Worm (Caenorhabditis elegans) whole organism, L4 larva: ENCODE results near the gene C50B6.1.
A peak's percentile ranks its signal among the peaks of the same experiment; 100 is the strongest.

Experiments used
- D1046.2 ChIP-seq: fragments of 200-800 bp; sonication (Bioruptor generic); IDR thresholded peaks from 2 replicates; pipeline ENCODE4 v1.3.6; 2022; ENCODE audit warnings: missing genetic modification characterization, missing compliant biosample characterization
- F26F4.8 ChIP-seq: fragments of 200-800 bp; sonication (Bioruptor generic); conservative IDR thresholded peaks from 2 replicates; pipeline ENCODE4 v1.3.6; 2022; ENCODE audit warnings: missing genetic modification characterization, missing compliant biosample characterization
- R02D3.7 ChIP-seq: fragments of 150-350 bp; sonication (generic microtip); optimal IDR thresholded peaks from 3 replicates; lab custom pipeline; 2014; ENCODE audit warnings: missing biosample characterization, missing genetic modification characterization
- aha-1 ChIP-seq: fragments of 150-350 bp; peaks from one replicate; lab custom pipeline; 2014; ENCODE audit warnings: missing biosample characterization, missing genetic modification characterization
- ceh-82 ChIP-seq: sonication (generic microtip); optimal IDR thresholded peaks from 2 replicates; lab custom pipeline; 2017; ENCODE audit warnings: missing biosample characterization, missing genetic modification characterization
- cey-2 ChIP-seq: sonication (generic microtip); optimal IDR thresholded peaks from 3 replicates; lab custom pipeline; 2017; ENCODE audit warnings: missing genetic modification characterization, mild to moderate bottlenecking, missing compliant biosample characterization, antibody characterized with exemption, borderline replicate concordance; ENCODE audit not compliant: insufficient read depth
- ctbp-1 ChIP-seq: fragments of 200-800 bp; sonication (Bioruptor generic); IDR thresholded peaks from 2 replicates; pipeline ENCODE4 v1.3.6; 2022; ENCODE audit warnings: missing genetic modification reagents, missing genetic modification characterization, missing compliant biosample characterization
- daf-12 ChIP-seq: fragments of 150-350 bp; optimal IDR thresholded peaks from 2 replicates; lab custom pipeline; 2014; ENCODE audit warnings: missing biosample characterization, missing genetic modification reagents, missing genetic modification characterization
- daf-16 ChIP-seq, 3 experiments: sonication (generic microtip); optimal IDR thresholded peaks; 2 replicates each; lab custom pipeline; 2016 to 2017; ENCODE audit warnings: missing genetic modification characterization in 3 of 3, missing genetic modification reagents in 3 of 3, mild to moderate bottlenecking in 2 of 3, missing compliant biosample characterization in 2 of 3, missing biosample characterization in 1 of 3, moderate library complexity in 1 of 3
- daf-19 ChIP-seq: fragments of 200-800 bp; sonication (Bioruptor generic); conservative IDR thresholded peaks from 2 replicates; pipeline ENCODE4 v1.3.6; 2022; ENCODE audit warnings: missing genetic modification characterization, missing compliant biosample characterization
- daf-8 ChIP-seq: fragments of 200-800 bp; sonication (Bioruptor generic); IDR thresholded peaks from 2 replicates; pipeline ENCODE4 v1.3.6; 2022; ENCODE audit warnings: missing genetic modification characterization, missing compliant biosample characterization
- dmd-8 ChIP-seq: fragments of 200-800 bp; sonication (Bioruptor generic); IDR thresholded peaks from 2 replicates; pipeline ENCODE4 v1.3.6; 2022; ENCODE audit warnings: missing genetic modification characterization, missing compliant biosample characterization
- dmd-9 ChIP-seq: fragments of 200-800 bp; sonication (Bioruptor generic); IDR thresholded peaks from 2 replicates; pipeline ENCODE4 v1.3.6; 2022; ENCODE audit warnings: missing genetic modification reagents, missing genetic modification characterization, missing compliant biosample characterization
- duxl-1 ChIP-seq: sonication (generic microtip); optimal IDR thresholded peaks from 2 replicates; lab custom pipeline; 2016; ENCODE audit warnings: mild to moderate bottlenecking, missing genetic modification characterization, moderate library complexity, missing compliant biosample characterization; ENCODE audit not compliant: poor library complexity
- hlh-11 ChIP-seq: fragments of 200-800 bp; sonication (Bioruptor generic); optimal IDR thresholded peaks from 2 replicates; lab custom pipeline; 2018; ENCODE audit warnings: mild to moderate bottlenecking, missing genetic modification characterization, missing compliant biosample characterization
- hmg-1.1 ChIP-seq: fragments of 200-800 bp; sonication (Bioruptor generic); IDR thresholded peaks from 2 replicates; pipeline ENCODE4 v1.3.6; 2022; ENCODE audit warnings: missing genetic modification reagents, missing genetic modification characterization, missing compliant biosample characterization
- lim-7 ChIP-seq: fragments of 200-800 bp; sonication (Bioruptor generic); IDR thresholded peaks from 2 replicates; pipeline ENCODE4 v1.3.6; 2022; ENCODE audit warnings: missing genetic modification characterization, missing compliant biosample characterization
- lin-1 ChIP-seq: fragments of 200-800 bp; sonication (Bioruptor generic); IDR thresholded peaks from 2 replicates; pipeline ENCODE4 v1.3.6; 2022; ENCODE audit warnings: missing genetic modification reagents, missing genetic modification characterization, missing compliant biosample characterization
- lin-13 ChIP-seq: fragments of 150-350 bp; optimal IDR thresholded peaks from 2 replicates; lab custom pipeline; 2014; ENCODE audit warnings: missing biosample characterization, missing genetic modification reagents, missing genetic modification characterization
- lin-15B ChIP-seq: fragments of 150-350 bp; sonication (generic microtip); optimal IDR thresholded peaks from 3 replicates; lab custom pipeline; 2014; ENCODE audit warnings: missing biosample characterization, missing genetic modification characterization
- lin-29 ChIP-seq: fragments of 200-800 bp; sonication (Bioruptor generic); IDR thresholded peaks from 2 replicates; pipeline ENCODE4 v1.3.6; 2022; ENCODE audit warnings: missing genetic modification reagents, missing genetic modification characterization, missing compliant biosample characterization
- lin-38 ChIP-seq: fragments of 200-800 bp; sonication (Bioruptor generic); IDR thresholded peaks from 2 replicates; pipeline ENCODE4 v1.3.6; 2022; ENCODE audit warnings: missing genetic modification reagents, missing genetic modification characterization, missing compliant biosample characterization
- lir-3 ChIP-seq: sonication (generic microtip); optimal IDR thresholded peaks from 2 replicates; lab custom pipeline; 2016; ENCODE audit warnings: mild to moderate bottlenecking, missing genetic modification characterization, missing compliant biosample characterization
- madf-5 ChIP-seq, 2 experiments: fragments of 200-800 bp; sonication (Bioruptor generic); IDR thresholded peaks; 2 replicates each; pipeline ENCODE4 v1.3.6; 2022; ENCODE audit warnings: missing compliant biosample characterization in 2 of 2, missing genetic modification characterization in 2 of 2
- mxl-3 ChIP-seq: fragments of 200-800 bp; sonication (Bioruptor generic); optimal IDR thresholded peaks from 2 replicates; lab custom pipeline; 2018; ENCODE audit warnings: mild to moderate bottlenecking, missing genetic modification characterization, missing compliant biosample characterization
- nhr-10 ChIP-seq: fragments of 150-350 bp; optimal IDR thresholded peaks from 2 replicates; lab custom pipeline; 2014; ENCODE audit warnings: missing biosample characterization, missing genetic modification characterization
- nhr-28 ChIP-seq: fragments of 150-350 bp; optimal IDR thresholded peaks from 2 replicates; lab custom pipeline; 2014; ENCODE audit warnings: missing biosample characterization, missing genetic modification characterization
- nhr-42 ChIP-seq: fragments of 200-800 bp; sonication (Bioruptor generic); IDR thresholded peaks from 2 replicates; pipeline ENCODE4 v1.3.6; 2022; ENCODE audit warnings: missing genetic modification characterization, missing compliant biosample characterization
- nhr-6 ChIP-seq: fragments of 150-350 bp; optimal IDR thresholded peaks from 2 replicates; lab custom pipeline; 2014; ENCODE audit warnings: missing biosample characterization, missing genetic modification characterization
- saeg-2 ChIP-seq: fragments of 200-800 bp; sonication (Bioruptor generic); IDR thresholded peaks from 2 replicates; pipeline ENCODE4 v1.3.6; 2022; ENCODE audit warnings: missing genetic modification reagents, missing genetic modification characterization, missing compliant biosample characterization
- set-16 ChIP-seq: fragments of 200-800 bp; sonication (Bioruptor generic); IDR thresholded peaks from 2 replicates; pipeline ENCODE4 v1.3.6; 2022; ENCODE audit warnings: missing genetic modification reagents, missing genetic modification characterization, missing compliant biosample characterization
- snpc-1.2 ChIP-seq: fragments of 200-800 bp; sonication (Bioruptor generic); IDR thresholded peaks from 2 replicates; pipeline ENCODE4 v1.3.6; 2022; ENCODE audit warnings: missing genetic modification reagents, missing genetic modification characterization, missing compliant biosample characterization
- snpc-4 ChIP-seq: fragments of 150-350 bp; optimal IDR thresholded peaks from 2 replicates; lab custom pipeline; 2014; ENCODE audit warnings: missing biosample characterization, missing genetic modification characterization
- spr-1 ChIP-seq: sonication (generic microtip); optimal IDR thresholded peaks from 2 replicates; lab custom pipeline; 2016; ENCODE audit warnings: mild to moderate bottlenecking, missing genetic modification characterization, missing compliant biosample characterization
- spr-3 ChIP-seq: fragments of 200-800 bp; sonication (Bioruptor generic); optimal IDR thresholded peaks from 2 replicates; lab custom pipeline; 2018; ENCODE audit warnings: mild to moderate bottlenecking, missing genetic modification characterization, missing compliant biosample characterization
- tag-97 ChIP-seq: fragments of 200-800 bp; sonication (Bioruptor generic); IDR thresholded peaks from 2 replicates; pipeline ENCODE4 v1.3.6; 2022; ENCODE audit warnings: missing genetic modification characterization, missing compliant biosample characterization
- unc-62 ChIP-seq, 3 experiments: fragments of 150-350 bp in 1 of 3; sonication (generic microtip); optimal IDR thresholded peaks in 2 of 3; peaks in 1 of 3; 1 replicate in 1 of 3; 2 replicates in 2 of 3; lab custom pipeline; 2014 to 2017; ENCODE audit warnings: missing biosample characterization in 3 of 3, missing genetic modification characterization in 3 of 3, missing genetic modification reagents in 3 of 3, missing genotype in 1 of 3
- zip-11 ChIP-seq: fragments of 200-800 bp; sonication (Bioruptor generic); IDR thresholded peaks from 2 replicates; pipeline ENCODE4 v1.3.6; 2022; ENCODE audit warnings: missing genetic modification characterization, missing compliant biosample characterization

C50B6.1 gene

DNA sequence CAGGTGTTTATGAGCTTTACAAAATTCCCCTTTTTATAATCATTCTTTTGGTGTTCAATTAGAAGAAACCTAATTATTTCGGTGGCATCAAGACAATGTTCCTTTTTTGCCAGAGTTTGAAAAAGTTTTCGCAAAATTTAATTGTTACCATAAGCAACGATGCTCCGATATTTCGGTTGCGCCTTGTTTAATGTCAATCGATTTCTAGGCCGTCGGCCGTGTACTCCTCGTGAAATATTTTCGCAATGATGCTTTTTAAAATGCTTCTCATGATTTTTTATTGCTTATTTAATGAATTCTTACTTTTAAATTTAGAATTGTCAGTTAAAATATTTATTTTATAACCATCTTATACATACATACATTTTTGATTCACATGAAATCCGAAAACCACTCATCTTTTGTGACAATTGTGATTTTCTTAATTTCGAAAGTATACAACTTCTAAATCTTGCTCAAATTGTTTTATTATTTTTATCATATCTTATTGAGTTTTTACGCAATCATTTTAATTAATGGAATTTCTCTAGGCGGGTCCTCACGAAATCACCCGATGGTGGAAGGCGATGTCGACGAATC, 4.4 kb downstream of the C50B6.1 start, which contains the start of gene C50B6.3 (continued):
- no peak for TF ChIP-seq lin-13
- TF ChIP-seq lin-15B (tag; lab: Kevin White, UChicago) = peak; percentile 56
- peak; percentile 83 for TF ChIP-seq duxl-1
- no peak for TF ChIP-seq lir-3
- TF ChIP-seq dmd-9 (GFP tag; lab: Robert Waterston, UW) = peak; percentile 67; the same call in 1 of the 2 replicates
- no peak for TF ChIP-seq saeg-2 (GFP tag; lab: Robert Waterston, UW)
- TF ChIP-seq dmd-8 (GFP tag; lab: Robert Waterston, UW) = no peak
- TF ChIP-seq hmg-1.1 (GFP tag; lab: Robert Waterston, UW) = peak; percentile 36; the same call in 1 of the 2 replicates
- TF ChIP-seq nhr-28 (tag; lab: Kevin White, UChicago) = peak; percentile 20
- TF ChIP-seq D1046.2 (GFP tag; lab: Robert Waterston, UW) = no peak
- TF ChIP-seq tag-97 (GFP tag; lab: Robert Waterston, UW) = no peak
- TF ChIP-seq zip-11 = no peak
- TF ChIP-seq daf-8 (GFP tag; lab: Robert Waterston, UW) = no peak
- no peak for TF ChIP-seq daf-12 (tag; lab: Kevin White, UChicago)
- TF ChIP-seq lin-29 (GFP tag; lab: Robert Waterston, UW) = no peak

DNA sequence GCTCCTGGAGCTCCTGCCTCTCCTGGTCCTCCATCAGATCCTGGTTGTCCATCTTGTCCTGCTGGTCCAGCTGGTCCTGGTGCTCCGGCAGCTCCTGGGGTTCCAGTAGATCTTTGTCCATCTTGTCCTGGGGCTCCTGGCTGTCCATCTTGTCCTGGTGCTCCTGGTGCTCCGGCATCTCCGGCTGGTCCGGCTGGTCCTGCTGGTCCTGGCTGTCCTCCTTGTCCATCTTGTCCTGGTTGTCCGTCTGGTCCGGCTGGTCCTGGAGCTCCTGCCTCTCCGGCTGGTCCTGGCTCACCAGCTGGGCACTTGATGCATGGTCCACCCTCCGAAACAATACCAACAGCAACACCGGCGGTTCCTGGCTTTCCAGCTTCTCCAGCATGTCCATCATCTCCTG, 8.5 kb downstream of the C50B6.1 start:
- TF ChIP-seq madf-5 (GFP tag; IDR thresholded peaks at IDR 0.05; lab: Robert Waterston, UW) (0 out of 4 replicates have a peak, but pooled peaks of 1 of the 2 experiments have one; percentile 7), dmd-8 (GFP tag; lab: Robert Waterston, UW) (0 out of 2 replicates have a peak, but pooled peaks have one; percentile 10), set-16 (GFP tag; lab: Robert Waterston, UW) (peak; percentile 98)

DNA sequence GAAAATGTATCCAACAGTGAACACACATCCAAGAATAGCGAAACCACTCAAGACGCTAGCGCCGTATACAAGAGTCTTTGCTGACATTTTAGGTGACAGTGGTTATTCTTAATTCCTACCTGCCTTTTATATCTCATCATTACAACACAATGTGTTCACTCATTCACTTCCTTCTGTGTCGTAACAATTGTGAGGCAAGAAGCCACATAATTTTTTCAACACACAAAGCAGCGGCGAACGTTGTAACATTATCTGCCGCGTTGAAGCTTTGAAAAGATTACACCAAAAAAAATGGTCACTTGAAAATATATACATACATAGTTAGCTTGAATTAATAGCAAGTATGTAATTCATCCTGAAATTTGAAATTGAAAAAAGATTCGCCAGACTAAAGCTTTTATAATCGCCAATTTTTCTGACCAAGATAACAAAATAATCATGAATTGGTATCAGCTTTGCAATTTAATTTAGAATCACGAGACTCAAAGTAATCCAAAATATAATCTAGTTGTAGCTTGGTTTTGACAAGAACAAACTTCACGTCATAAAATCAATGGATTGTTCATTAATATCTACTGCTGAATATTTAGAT, 9.3 kb downstream of the C50B6.1 start, which contains the start of the genes col-161 and srh-18:
Gene col-161, minus strand, starts transcription at position 101 of the 592 bp plus-strand sequence.
Gene srh-18, plus strand, starts transcription at position 542 of the 592 bp plus-strand sequence.
- TF ChIP-seq unc-62 (GFP tag; optimal IDR thresholded peaks at IDR 0.05 in 1 of 2; lab: Kevin White, UChicago) (no peak), unc-62 (tag; optimal IDR thresholded peaks at IDR 0.05; lab: Kevin White, UChicago) (no peak), set-16 (GFP tag; lab: Robert Waterston, UW) (no peak), snpc-4 (tag; lab: Kevin White, UChicago) (no peak), zip-11 (no peak), aha-1 (tag; lab: Kevin White, UChicago) (peak; percentile 33), snpc-1.2 (no peak)
- TF ChIP-seq, all 104 proteins: peak for 1

DNA sequence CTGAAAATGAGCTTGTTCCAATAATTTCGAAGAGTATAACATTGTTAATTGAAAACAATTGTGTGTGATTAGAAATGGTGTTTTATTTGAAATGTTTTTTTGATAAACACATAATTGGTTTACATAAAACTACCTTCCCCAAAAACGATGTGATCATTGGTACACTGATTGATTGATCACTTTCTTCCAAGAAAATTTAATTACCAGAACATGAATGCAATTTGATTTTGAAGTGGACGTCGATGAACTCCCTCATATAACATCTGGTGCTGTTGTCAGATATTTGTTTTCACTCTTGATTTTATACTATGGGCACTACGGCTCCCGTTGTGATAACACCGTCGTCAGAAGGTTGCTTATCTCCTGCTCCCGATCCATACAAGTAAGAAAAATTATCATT, 12.0 kb downstream of the C50B6.1 start, which contains the start of gene srh-15:
Gene srh-15, plus strand, starts transcription at position 301 of the 400 bp plus-strand sequence.
- TF ChIP-seq unc-62 (GFP tag; optimal IDR thresholded peaks at IDR 0.05 in 1 of 2; lab: Kevin White, UChicago) = peak in 1 of 2 experiments; percentile 73
- no peak for TF ChIP-seq unc-62 (tag; optimal IDR thresholded peaks at IDR 0.05; lab: Kevin White, UChicago)
- TF ChIP-seq F26F4.8 = no peak

DNA sequence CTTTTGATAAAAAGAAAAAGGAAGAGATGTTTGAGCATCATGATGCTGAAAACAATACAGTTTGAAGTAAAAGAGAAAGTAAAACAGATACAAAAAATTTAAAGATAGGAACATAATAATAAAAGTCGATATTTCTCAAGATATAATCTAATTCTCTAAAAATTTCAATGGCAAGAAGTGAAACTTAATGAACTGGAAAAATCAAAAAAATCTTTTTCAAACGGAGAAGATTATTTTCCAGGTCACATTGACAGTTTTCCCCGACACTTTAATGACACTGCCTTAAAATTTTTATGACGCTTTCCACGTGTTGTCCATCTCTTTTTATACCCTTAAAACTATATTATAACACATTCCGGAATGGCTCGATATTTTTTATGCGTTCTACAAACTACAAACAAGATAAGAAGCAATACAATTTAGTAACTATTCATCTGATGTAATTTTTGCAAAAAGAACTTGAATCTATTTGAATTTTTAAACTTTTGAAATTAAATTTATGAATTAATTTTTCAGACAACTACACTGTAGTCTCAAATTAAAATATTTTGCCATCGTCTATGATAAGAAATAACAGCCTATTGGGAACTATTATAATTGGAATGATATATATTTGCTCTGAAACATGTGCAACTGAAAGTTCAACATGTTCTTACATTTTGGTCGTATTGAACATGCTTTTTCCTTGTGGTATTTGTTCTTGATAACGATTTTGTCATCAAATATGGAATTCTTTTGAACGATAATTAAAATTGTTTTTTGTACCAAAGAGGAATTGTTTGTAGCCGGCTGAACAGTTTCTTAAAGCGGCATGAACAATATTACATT, 16.4 kb downstream of the C50B6.1 start, which contains the start of gene C50B6.7:
Gene C50B6.7, minus strand, starts transcription at position 51 of the 828 bp plus-strand sequence.
- no peak for TF ChIP-seq nhr-10 (tag; lab: Kevin White, UChicago)
- no peak for TF ChIP-seq set-16 (GFP tag; lab: Robert Waterston, UW)
- no peak for TF ChIP-seq lim-7 (GFP tag; lab: Robert Waterston, UW)
- no peak for TF ChIP-seq spr-3
- TF ChIP-seq lin-1 (GFP tag; lab: Robert Waterston, UW) = no peak
- TF ChIP-seq unc-62 (GFP tag; optimal IDR thresholded peaks at IDR 0.05 in 1 of 2; lab: Kevin White, UChicago) = peak in 1 of 2 experiments; percentile 3
- TF ChIP-seq unc-62 (tag; optimal IDR thresholded peaks at IDR 0.05; lab: Kevin White, UChicago) = no peak
- TF ChIP-seq R02D3.7 = no peak
- no peak for TF ChIP-seq mxl-3 (GFP tag; lab: Kevin White, UChicago)
- no peak for TF ChIP-seq ceh-82 (tag; lab: Kevin White, UChicago)
- no peak for TF ChIP-seq hmg-1.1 (GFP tag; lab: Robert Waterston, UW)
- TF ChIP-seq lin-38 (GFP tag; lab: Robert Waterston, UW) = no peak
- TF ChIP-seq daf-19 (GFP tag; lab: Robert Waterston, UW) = no peak
- no peak for TF ChIP-seq ctbp-1 (GFP tag; lab: Robert Waterston, UW)
- no peak for TF ChIP-seq hlh-11 (tag; lab: Kevin White, UChicago)
- no peak for TF ChIP-seq nhr-6
- no peak for TF ChIP-seq cey-2
- no peak for TF ChIP-seq nhr-42
- no peak for TF ChIP-seq daf-16 (GFP tag; optimal IDR thresholded peaks at IDR 0.05; lab: Kevin White, UChicago)
- TF ChIP-seq daf-16 (tag; optimal IDR thresholded peaks at IDR 0.05; lab: Kevin White, UChicago) = peak; percentile 52
- no peak for TF ChIP-seq spr-1 (tag; lab: Kevin White, UChicago)
